Fruit fly (Drosophila melanogaster): Measurements from ENCODE around the gene Gbeta5.

Gbeta5 gene

dm6 chrX:8145501-8146157 lies 6.4 kb downstream of the Gbeta5 start, which contains the start of the genes alpha-PheRS and CG2129 (continued):
- TF ChIP-seq zfh1 (GFP tag; IDR thresholded peaks at IDR 0.05) (no peak), Myb (GFP tag; optimal IDR thresholded peaks at IDR 0.05) (no peak), sd (tag; optimal IDR thresholded peaks at IDR 0.05) (no peak), NfI (GFP tag; optimal IDR thresholded peaks at IDR 0.05) (peak; percentile 18), CoRest (tag; optimal IDR thresholded peaks at IDR 0.05) (peak; percentile 44), NC2β (GFP tag; optimal IDR thresholded peaks at IDR 0.05) (no peak), phol (tag; optimal IDR thresholded peaks at IDR 0.05) (peak; percentile 53), CG14710 (tag; optimal IDR thresholded peaks at IDR 0.05) (peak; percentile 55), CG17186 (GFP tag; optimal IDR thresholded peaks at IDR 0.05) (peak; percentile 38), kay (GFP tag; optimal IDR thresholded peaks at IDR 0.05) (no peak), CG7372 (GFP tag; IDR thresholded peaks at IDR 0.05) (no peak), Hsf (GFP tag; optimal IDR thresholded peaks at IDR 0.05) (no peak), trh (GFP tag; optimal IDR thresholded peaks at IDR 0.05) (no peak), esg (GFP tag; conservative IDR thresholded peaks at IDR 0.05) (no peak), CG2678 (tag; optimal IDR thresholded peaks at IDR 0.05) (no peak), CG5245 (GFP tag; optimal IDR thresholded peaks at IDR 0.05) (no peak), Rx (GFP tag; IDR thresholded peaks at IDR 0.05) (no peak), pnt (GFP tag; optimal IDR thresholded peaks at IDR 0.05) (no peak), Dref (GFP tag; IDR thresholded peaks at IDR 0.05) (peak; percentile 68), sim (GFP tag; IDR thresholded peaks at IDR 0.05) (no peak), CG1647 (GFP tag; optimal IDR thresholded peaks at IDR 0.05) (no peak), CG4730 (GFP tag; IDR thresholded peaks at IDR 0.05) (no peak), CG18619 (GFP tag; optimal IDR thresholded peaks at IDR 0.05) (no peak), bsh (GFP tag; optimal IDR thresholded peaks at IDR 0.05) (peak in 1 of 2 experiments; percentile 24), chif (GFP tag; optimal IDR thresholded peaks at IDR 0.05) (no peak), dimm (GFP tag; IDR thresholded peaks at IDR 0.05) (no peak), lbe (GFP tag; optimal IDR thresholded peaks at IDR 0.05) (peak; percentile 4), NC2α (GFP tag; optimal IDR thresholded peaks at IDR 0.05) (no peak), sug (tag; optimal IDR thresholded peaks at IDR 0.05) (peak; percentile 48), pzg (GFP tag; optimal IDR thresholded peaks at IDR 0.05) (peak; percentile 40), jigr1 (GFP tag; IDR thresholded peaks at IDR 0.05) (no peak), NFAT (GFP tag; IDR thresholded peaks at IDR 0.05) (no peak), dm (GFP tag; optimal IDR thresholded peaks at IDR 0.05) (no peak), MTF-1 (GFP tag; optimal IDR thresholded peaks at IDR 0.05; ENCODE audit: borderline replicate concordance) (no peak), Rfx (GFP tag; IDR thresholded peaks at IDR 0.05) (peak; percentile 46; the same call in 1 of the 2 replicates), E2f2 (GFP tag; IDR thresholded peaks at IDR 0.05) (peak; percentile 24; the same call in 1 of the 2 replicates), Fer3 (tag; optimal IDR thresholded peaks at IDR 0.05) (peak; percentile 43), gcm2 (GFP tag; optimal IDR thresholded peaks at IDR 0.05) (no peak), CG6791 (GFP tag; IDR thresholded peaks at IDR 0.05; ENCODE audit: partially characterized antibody) (no peak), fu2 (GFP tag; optimal IDR thresholded peaks at IDR 0.05) (no peak), CG10979 (tag; optimal IDR thresholded peaks at IDR 0.05) (peak; percentile 7), tio (GFP tag; optimal IDR thresholded peaks at IDR 0.05) (no peak), Spps (tag; optimal IDR thresholded peaks at IDR 0.05) (no peak), lola (GFP tag; optimal IDR thresholded peaks at IDR 0.05) (peak in 1 of 3 experiments; percentile 33), Eip74EF (GFP tag; optimal IDR thresholded peaks at IDR 0.05) (peak in 1 of 2 experiments; percentile 15), CG6654 (GFP tag; optimal IDR thresholded peaks at IDR 0.05) (no peak), ERR (GFP tag; optimal IDR thresholded peaks at IDR 0.05) (no peak), CG31441 (GFP tag; IDR thresholded peaks at IDR 0.05) (no peak), CkIIα-i1 (GFP tag; IDR thresholded peaks at IDR 0.05) (no peak), croc (GFP tag; conservative IDR thresholded peaks at IDR 0.05) (no peak)

Measured in whole organism, embryonic.